Fruit fly (Drosophila melanogaster) whole organism, embryonic: Measurements from ENCODE around the gene tws.

Experiments
- BEAF-32 ChIP-seq: fragments of 200-800 bp; sonication (Bioruptor generic); optimal IDR thresholded peaks from 3 replicates; lab custom pipeline; 2017; ENCODE audit warnings: missing biosample characterization, missing genetic modification characterization, mild to moderate bottlenecking, moderate library complexity, missing genetic modification reagents
- CG14014 ChIP-seq: fragments of 200-800 bp; sonication (Bioruptor generic); IDR thresholded peaks from 2 replicates; pipeline ENCODE4 v1.3.6; 2022; ENCODE audit warnings: missing biosample characterization, missing genetic modification characterization
- CG15479 ChIP-seq: fragments of 200-800 bp; sonication (Bioruptor generic); optimal IDR thresholded peaks from 3 replicates; lab custom pipeline; 2019; ENCODE audit warnings: missing biosample characterization, mild to moderate bottlenecking, missing genetic modification characterization, moderate library complexity
- CG16815 ChIP-seq: fragments of 200-800 bp; sonication (Bioruptor generic); optimal IDR thresholded peaks from 3 replicates; lab custom pipeline; 2017; ENCODE audit warnings: missing biosample characterization, mild to moderate bottlenecking, missing genetic modification characterization
- CG17186 ChIP-seq: fragments of 200-800 bp; sonication (Bioruptor generic); optimal IDR thresholded peaks from 3 replicates; lab custom pipeline; 2017; ENCODE audit warnings: missing biosample characterization, missing genetic modification reagents, missing genetic modification characterization
- CG17359 ChIP-seq: fragments of 200-800 bp; sonication (Bioruptor generic); optimal IDR thresholded peaks from 3 replicates; lab custom pipeline; 2018; ENCODE audit warnings: missing biosample characterization, mild to moderate bottlenecking, missing genetic modification characterization, moderate library complexity
- CG17385 ChIP-seq: fragments of 200-800 bp; sonication (Bioruptor generic); optimal IDR thresholded peaks from 3 replicates; lab custom pipeline; 2018; ENCODE audit warnings: missing biosample characterization, mild to moderate bottlenecking, missing genetic modification characterization
- CG18476 ChIP-seq: fragments of 200-800 bp; sonication (Bioruptor generic); optimal IDR thresholded peaks from 2 replicates; lab custom pipeline; 2016; ENCODE audit warnings: missing biosample characterization, mild to moderate bottlenecking, missing genetic modification characterization
- CG2116 ChIP-seq: fragments of 200-800 bp; sonication (Bioruptor generic); optimal IDR thresholded peaks from 3 replicates; lab custom pipeline; 2018; ENCODE audit warnings: missing biosample characterization, mild to moderate bottlenecking, missing genetic modification characterization
- CG2202 ChIP-seq: fragments of 200-800 bp; sonication (Bioruptor generic); optimal IDR thresholded peaks from 2 replicates; lab custom pipeline; 2018; ENCODE audit warnings: missing biosample characterization, mild to moderate bottlenecking, missing genetic modification characterization
- CG30020 ChIP-seq: fragments of 200-800 bp; optimal IDR thresholded peaks from 2 replicates; lab custom pipeline; 2019; ENCODE audit warnings: missing biosample characterization, mild to moderate bottlenecking, missing genetic modification characterization, moderate library complexity
- CG31388 ChIP-seq: fragments of 200-800 bp; sonication (Bioruptor generic); optimal IDR thresholded peaks from 2 replicates; lab custom pipeline; 2016; ENCODE audit warnings: missing biosample characterization, missing genetic modification characterization
- CG32767 ChIP-seq: fragments of 200-800 bp; sonication (Bioruptor generic); IDR thresholded peaks from 2 replicates; pipeline ENCODE4 v1.3.6; 2022; ENCODE audit warnings: missing biosample characterization, missing genetic modification characterization
- CG4328 ChIP-seq: fragments of 200-800 bp; sonication (Bioruptor generic); optimal IDR thresholded peaks from 3 replicates; lab custom pipeline; 2017; ENCODE audit warnings: missing biosample characterization, missing genetic modification reagents, missing genetic modification characterization
- CG43689 ChIP-seq: fragments of 200-800 bp; sonication (Bioruptor generic); IDR thresholded peaks from 2 replicates; pipeline ENCODE4 v1.3.6; 2022; ENCODE audit warnings: missing biosample characterization, missing genetic modification characterization
- CG4617 ChIP-seq: fragments of 200-800 bp; sonication (Bioruptor generic); optimal IDR thresholded peaks from 3 replicates; lab custom pipeline; 2016; ENCODE audit warnings: missing biosample characterization, missing genetic modification characterization, borderline replicate concordance
- CG6272 ChIP-seq: fragments of 200-800 bp; sonication (Bioruptor generic); IDR thresholded peaks from 2 replicates; pipeline ENCODE4 v1.3.6; 2022; ENCODE audit warnings: missing biosample characterization, missing genetic modification characterization
- CG6765 ChIP-seq: fragments of 200-800 bp; sonication (Bioruptor generic); optimal IDR thresholded peaks from 3 replicates; lab custom pipeline; 2017; ENCODE audit warnings: missing biosample characterization, mild to moderate bottlenecking, missing genetic modification characterization
- CG7963 ChIP-seq: fragments of 200-800 bp; sonication (Bioruptor generic); IDR thresholded peaks from 3 replicates; pipeline ENCODE4 v1.3.6; 2022; ENCODE audit warnings: missing biosample characterization, missing genetic modification characterization; ENCODE audit not compliant: partially characterized antibody
- CG8281 ChIP-seq: fragments of 200-800 bp; sonication (Bioruptor generic); optimal IDR thresholded peaks from 2 replicates; lab custom pipeline; 2018; ENCODE audit warnings: missing biosample characterization, mild to moderate bottlenecking, missing genetic modification characterization, moderate library complexity
- CG9727 ChIP-seq: fragments of 200-800 bp; sonication (Bioruptor generic); optimal IDR thresholded peaks from 3 replicates; lab custom pipeline; 2017; ENCODE audit warnings: missing biosample characterization, mild to moderate bottlenecking, missing genetic modification characterization
- CG9797 ChIP-seq: fragments of 200-800 bp; sonication (Bioruptor generic); optimal IDR thresholded peaks from 3 replicates; lab custom pipeline; 2018; ENCODE audit warnings: missing biosample characterization, mild to moderate bottlenecking, missing genetic modification characterization
- CHES-1-like ChIP-seq: fragments of 200-800 bp; sonication (Bioruptor generic); optimal IDR thresholded peaks from 2 replicates; lab custom pipeline; 2016; ENCODE audit warnings: missing biosample characterization, missing genetic modification characterization
- Dll ChIP-seq: fragments of 200-800 bp; sonication (Bioruptor generic); IDR thresholded peaks from 4 replicates; pipeline ENCODE4 v1.3.6; 2022; ENCODE audit warnings: missing biosample characterization, missing genetic modification characterization; ENCODE audit not compliant: partially characterized antibody
- ERR ChIP-seq: fragments of 200-800 bp; sonication (Bioruptor generic); optimal IDR thresholded peaks from 2 replicates; lab custom pipeline; 2016; ENCODE audit warnings: missing biosample characterization, missing genetic modification characterization
- HmgZ ChIP-seq: fragments of 200-800 bp; sonication (Bioruptor generic); optimal IDR thresholded peaks from 2 replicates; lab custom pipeline; 2018; ENCODE audit warnings: missing biosample characterization, mild to moderate bottlenecking, missing genetic modification characterization
- Hr51 ChIP-seq, 2 experiments: fragments of 200-800 bp; sonication (Bioruptor generic); optimal IDR thresholded peaks; 2 replicates in 1 of 2; 3 replicates in 1 of 2; lab custom pipeline; 2016 to 2018; ENCODE audit warnings: missing biosample characterization in 2 of 2, missing genetic modification characterization in 2 of 2, mild to moderate bottlenecking in 1 of 2, moderate library complexity in 1 of 2
- Lhr ChIP-seq: fragments of 200-800 bp; sonication (Bioruptor generic); optimal IDR thresholded peaks from 3 replicates; lab custom pipeline; 2017; ENCODE audit warnings: mild to moderate bottlenecking, missing biosample characterization, missing genetic modification reagents, missing genetic modification characterization
- Neu2 ChIP-seq: fragments of 200-800 bp; sonication (Bioruptor generic); optimal IDR thresholded peaks from 3 replicates; lab custom pipeline; 2016; ENCODE audit warnings: missing biosample characterization, missing genetic modification characterization, borderline replicate concordance
- Nf-YB ChIP-seq: fragments of 200-800 bp; sonication (Bioruptor generic); optimal IDR thresholded peaks from 3 replicates; lab custom pipeline; 2019; ENCODE audit warnings: missing biosample characterization, mild to moderate bottlenecking, missing genetic modification characterization, moderate library complexity
- Ravus ChIP-seq: fragments of 200-800 bp; sonication (Bioruptor generic); IDR thresholded peaks from 2 replicates; pipeline ENCODE4 v1.3.6; 2022; ENCODE audit warnings: missing biosample characterization, missing genetic modification characterization
- Sry-δ ChIP-seq: fragments of 200-800 bp; sonication (Bioruptor generic); optimal IDR thresholded peaks from 2 replicates; lab custom pipeline; 2016; ENCODE audit warnings: missing biosample characterization, missing genetic modification characterization
- aop ChIP-seq: fragments of 200-800 bp; sonication (Bioruptor generic); IDR thresholded peaks from 2 replicates; pipeline ENCODE4 v1.3.6; 2022; ENCODE audit warnings: missing biosample characterization, missing genetic modification characterization
- az2 ChIP-seq: fragments of 200-800 bp; sonication (Bioruptor generic); optimal IDR thresholded peaks from 3 replicates; lab custom pipeline; 2016; ENCODE audit warnings: missing biosample characterization, missing genetic modification characterization
- corto ChIP-seq: fragments of 200-800 bp; sonication (Bioruptor generic); optimal IDR thresholded peaks from 2 replicates; lab custom pipeline; 2016; ENCODE audit warnings: missing biosample characterization, mild to moderate bottlenecking, missing genetic modification characterization, moderate library complexity
- crc ChIP-seq: fragments of 200-800 bp; sonication (Bioruptor generic); optimal IDR thresholded peaks from 2 replicates; lab custom pipeline; 2016; ENCODE audit warnings: missing biosample characterization, missing genetic modification characterization
- dati ChIP-seq: fragments of 200-800 bp; sonication (Bioruptor generic); IDR thresholded peaks from 2 replicates; pipeline ENCODE4 v1.3.6; 2022; ENCODE audit warnings: missing biosample characterization, missing genetic modification characterization
- gcm2 ChIP-seq: fragments of 200-800 bp; sonication (Bioruptor generic); optimal IDR thresholded peaks from 2 replicates; lab custom pipeline; 2016; ENCODE audit warnings: missing biosample characterization, missing genetic modification characterization
- ham ChIP-seq: fragments of 200-800 bp; sonication (Bioruptor generic); IDR thresholded peaks from 2 replicates; pipeline ENCODE4 v1.3.6; 2022; ENCODE audit warnings: missing biosample characterization, missing genetic modification characterization
- her ChIP-seq: fragments of 200-800 bp; sonication (Bioruptor generic); optimal IDR thresholded peaks from 2 replicates; lab custom pipeline; 2016; ENCODE audit warnings: missing biosample characterization, missing genetic modification characterization
- jigr1 ChIP-seq: fragments of 200-800 bp; sonication (Bioruptor generic); IDR thresholded peaks from 3 replicates; pipeline ENCODE4 v1.3.6; 2022; ENCODE audit warnings: missing biosample characterization, missing genetic modification characterization
- jumu ChIP-seq: fragments of 200-800 bp; sonication (Bioruptor generic); optimal IDR thresholded peaks from 3 replicates; lab custom pipeline; 2016; ENCODE audit warnings: missing biosample characterization, missing genetic modification characterization
- nom ChIP-seq: fragments of 200-800 bp; sonication (Bioruptor generic); optimal IDR thresholded peaks from 2 replicates; lab custom pipeline; 2017; ENCODE audit warnings: missing biosample characterization, missing genetic modification characterization, mild to moderate bottlenecking, moderate library complexity, missing genetic modification reagents
- pfk ChIP-seq: fragments of 200-800 bp; sonication (Bioruptor generic); optimal IDR thresholded peaks from 2 replicates; lab custom pipeline; 2018; ENCODE audit warnings: missing biosample characterization, mild to moderate bottlenecking, missing genetic modification characterization, moderate library complexity
- pnt ChIP-seq: fragments of 200-800 bp; sonication (Bioruptor generic); optimal IDR thresholded peaks from 3 replicates; lab custom pipeline; 2016; ENCODE audit warnings: missing biosample characterization, missing genetic modification characterization
- pros ChIP-seq: fragments of 200-800 bp; sonication (Bioruptor generic); optimal IDR thresholded peaks from 3 replicates; lab custom pipeline; 2019; ENCODE audit warnings: missing biosample characterization, mild to moderate bottlenecking, missing genetic modification characterization, moderate library complexity
- rib ChIP-seq: fragments of 200-800 bp; sonication (Bioruptor generic); IDR thresholded peaks from 2 replicates; pipeline ENCODE4 v1.3.6; 2022; ENCODE audit warnings: missing biosample characterization, missing genetic modification characterization
- schlank ChIP-seq: fragments of 200-800 bp; sonication (Bioruptor generic); optimal IDR thresholded peaks from 2 replicates; lab custom pipeline; 2018; ENCODE audit warnings: missing biosample characterization, mild to moderate bottlenecking, missing genetic modification characterization
- stwl ChIP-seq: fragments of 200-800 bp; sonication (Bioruptor generic); optimal IDR thresholded peaks from 3 replicates; lab custom pipeline; 2018; ENCODE audit warnings: missing biosample characterization, mild to moderate bottlenecking, missing genetic modification characterization, moderate library complexity
- trem ChIP-seq: fragments of 200-800 bp; optimal IDR thresholded peaks from 3 replicates; lab custom pipeline; 2019; ENCODE audit warnings: missing biosample characterization, mild to moderate bottlenecking, missing genetic modification characterization, moderate library complexity

tws gene

DNA sequence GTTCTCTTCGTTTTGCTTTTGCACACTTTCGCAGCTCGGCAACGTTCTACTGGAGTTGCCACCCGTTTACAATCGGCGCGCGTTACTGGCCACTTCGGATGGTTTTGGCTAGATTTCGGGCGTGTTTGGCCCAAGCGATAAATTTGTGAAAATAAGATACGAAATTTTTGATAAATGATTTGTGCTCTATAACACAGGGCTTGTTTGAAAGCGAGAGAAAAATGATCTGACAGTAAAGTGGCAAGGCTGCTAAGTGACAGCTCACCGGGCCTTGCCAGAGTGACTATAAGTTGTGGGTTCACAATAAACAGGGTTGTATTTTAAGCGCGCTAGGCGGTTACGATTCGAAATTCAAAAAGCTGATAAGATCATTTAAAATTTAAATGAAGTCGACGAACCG, 29.6 kb downstream of the tws start, which contains the start of gene Fmr1 (continued):
- peak; percentile 12 for TF ChIP-seq schlank (tag; lab: Kevin White, UChicago)
- no peak for TF ChIP-seq aop (GFP tag; lab: Robert Waterston, UW)
- TF ChIP-seq trem = peak; percentile 89
- peak; percentile 71 for TF ChIP-seq Sry-δ (GFP tag; lab: Kevin White, UChicago)
- TF ChIP-seq CG17385 (GFP tag; lab: Kevin White, UChicago) = no peak
- peak; percentile 21 for TF ChIP-seq ERR (GFP tag; lab: Kevin White, UChicago)
- TF ChIP-seq pnt (GFP tag; lab: Kevin White, UChicago) = peak; percentile 62
- TF ChIP-seq dati (GFP tag; lab: Robert Waterston, UW) = no peak
- peak; percentile 40; the same call in 1 of the 2 replicates for TF ChIP-seq CG6272 (GFP tag; lab: Robert Waterston, UW)
- no peak for TF ChIP-seq CG7963 (GFP tag; lab: Robert Waterston, UW)
- peak; percentile 11 to 53 for TF ChIP-seq Hr51 (GFP tag; optimal IDR thresholded peaks at IDR 0.05; lab: Kevin White, UChicago)
- TF ChIP-seq CG9797 (GFP tag; lab: Kevin White, UChicago) = peak; percentile 60
- TF ChIP-seq CG15479 (GFP tag; lab: Kevin White, UChicago) = no peak
- TF ChIP-seq CG31388 (GFP tag; lab: Kevin White, UChicago) = no peak
- no peak for TF ChIP-seq ham (GFP tag; lab: Robert Waterston, UW)
- TF ChIP-seq CG16815 = peak; percentile 9
- TF ChIP-seq Neu2 (GFP tag; lab: Kevin White, UChicago) = no peak
- TF ChIP-seq rib (GFP tag; lab: Robert Waterston, UW) = no peak
- peak; percentile 100 for TF ChIP-seq CG2116 (GFP tag; lab: Kevin White, UChicago)
- no peak for TF ChIP-seq CG2202 (tag; lab: Kevin White, UChicago)
- TF ChIP-seq CG14014 (GFP tag; lab: Robert Waterston, UW) = peak; percentile 61
- TF ChIP-seq stwl (tag; lab: Kevin White, UChicago) = peak; percentile 83
- TF ChIP-seq pfk (GFP tag; lab: Kevin White, UChicago) = no peak
- TF ChIP-seq jigr1 = no peak
- peak; percentile 72 for TF ChIP-seq CHES-1-like (GFP tag; lab: Kevin White, UChicago)
- TF ChIP-seq corto (GFP tag; lab: Kevin White, UChicago) = no peak
- peak; percentile 10; the same call in 1 of the 4 replicates for TF ChIP-seq Dll (GFP tag; lab: Robert Waterston, UW)
- TF ChIP-seq Nf-YB (GFP tag; lab: Kevin White, UChicago) = no peak
- no peak for TF ChIP-seq CG6765 (GFP tag; lab: Kevin White, UChicago)
- TF ChIP-seq CG17359 (tag; lab: Kevin White, UChicago) = no peak
- no peak for TF ChIP-seq gcm2
- TF ChIP-seq CG30020 (tag; lab: Kevin White, UChicago) = peak; percentile 28
- TF ChIP-seq az2 (GFP tag; lab: Kevin White, UChicago) = peak; percentile 26
- TF ChIP-seq Ravus (GFP tag; lab: Robert Waterston, UW) = no peak
- peak; percentile 69 for TF ChIP-seq jumu (GFP tag; lab: Kevin White, UChicago)
- TF ChIP-seq CG9727 (GFP tag; lab: Kevin White, UChicago) = peak; percentile 17
- TF ChIP-seq CG4328 (GFP tag; lab: Kevin White, UChicago) = no peak
- no peak for TF ChIP-seq CG8281
- no peak for TF ChIP-seq her (GFP tag; lab: Kevin White, UChicago)
- TF ChIP-seq crc (GFP tag; lab: Kevin White, UChicago) = peak; percentile 33
- TF ChIP-seq CG18476 (GFP tag; lab: Kevin White, UChicago) = no peak
- no peak for TF ChIP-seq CG32767 (GFP tag; lab: Robert Waterston, UW)
- peak; percentile 73 for TF ChIP-seq HmgZ (tag; lab: Kevin White, UChicago)
- TF ChIP-seq CG17186 (GFP tag; lab: Kevin White, UChicago) = peak; percentile 94
- TF ChIP-seq Lhr (GFP tag; lab: Kevin White, UChicago) = peak; percentile 85
- TF ChIP-seq CG43689 = no peak
- TF ChIP-seq BEAF-32 (GFP tag; lab: Kevin White, UChicago) = peak; percentile 65
- no peak for TF ChIP-seq pros (GFP tag; lab: Kevin White, UChicago)
- TF ChIP-seq CG4617 = peak; percentile 63
- no peak for TF ChIP-seq nom (GFP tag; lab: Kevin White, UChicago)
